Fruit fly (Drosophila melanogaster): ENCODE results near the gene elB.

- no peak for TF ChIP-seq CG8478 (optimal IDR thresholded peaks at IDR 0.05)
- TF ChIP-seq CTCF (optimal IDR thresholded peaks at IDR 0.05): no peak
Observed at dm6 chr2L:14394298-14395064, 14.9 kb downstream of the elB start.

Measured in S2 (cell line).